Fruit fly (Drosophila melanogaster) whole organism, embryonic: ENCODE results near the gene Sirt6.
A peak's percentile ranks its signal among the peaks of the same experiment; 100 is the strongest.

Source experiments
- Bgb ChIP-seq: fragments of 200-800 bp; sonication (Bioruptor generic); IDR thresholded peaks from 2 replicates; pipeline ENCODE4 v1.3.6; 2022; ENCODE audit warnings: missing biosample characterization, missing genetic modification characterization; ENCODE audit not compliant: partially characterized antibody
- CG10543 ChIP-seq: fragments of 200-800 bp; sonication (Bioruptor generic); optimal IDR thresholded peaks from 3 replicates; lab custom pipeline; 2017; ENCODE audit warnings: missing biosample characterization, mild to moderate bottlenecking, missing genetic modification characterization, moderate library complexity
- CG11093 ChIP-seq: fragments of 200-800 bp; sonication (Bioruptor generic); IDR thresholded peaks from 3 replicates; pipeline ENCODE4 v1.3.6; 2022; ENCODE audit warnings: missing biosample characterization, missing genetic modification characterization
- CG15269 ChIP-seq: fragments of 200-800 bp; sonication (Bioruptor generic); optimal IDR thresholded peaks from 2 replicates; lab custom pipeline; 2018; ENCODE audit warnings: missing biosample characterization, mild to moderate bottlenecking, missing genetic modification characterization, moderate library complexity
- CG17802 ChIP-seq: fragments of 200-800 bp; sonication (Bioruptor generic); optimal IDR thresholded peaks from 2 replicates; lab custom pipeline; 2018; ENCODE audit warnings: missing biosample characterization, mild to moderate bottlenecking, missing genetic modification characterization, moderate library complexity
- CG17912 ChIP-seq: fragments of 200-800 bp; sonication (Bioruptor generic); optimal IDR thresholded peaks from 2 replicates; lab custom pipeline; 2018; ENCODE audit warnings: missing biosample characterization, mild to moderate bottlenecking, missing genetic modification characterization
- CG18262 ChIP-seq: fragments of 200-800 bp; optimal IDR thresholded peaks from 3 replicates; lab custom pipeline; 2019; ENCODE audit warnings: missing biosample characterization, mild to moderate bottlenecking, missing genetic modification characterization, moderate library complexity
- CG2120 ChIP-seq: fragments of 200-800 bp; sonication (Bioruptor generic); optimal IDR thresholded peaks from 3 replicates; lab custom pipeline; 2016; ENCODE audit warnings: missing biosample characterization, missing genetic modification characterization
- CG30403 ChIP-seq: fragments of 200-800 bp; sonication (Bioruptor generic); optimal IDR thresholded peaks from 3 replicates; lab custom pipeline; 2016; ENCODE audit warnings: missing biosample characterization, missing genetic modification characterization
- CG32532 ChIP-seq: fragments of 200-800 bp; sonication (Bioruptor generic); IDR thresholded peaks from 2 replicates; pipeline ENCODE4 v1.3.6; 2022; ENCODE audit warnings: missing biosample characterization, missing genetic modification characterization
- CG3407 ChIP-seq: fragments of 200-800 bp; sonication (Bioruptor generic); optimal IDR thresholded peaks from 2 replicates; lab custom pipeline; 2018; ENCODE audit warnings: missing biosample characterization, mild to moderate bottlenecking, missing genetic modification characterization
- CG3726 ChIP-seq: fragments of 200-800 bp; sonication (Bioruptor generic); IDR thresholded peaks from 3 replicates; pipeline ENCODE4, ENCODE4 v1.3.6; 2022; ENCODE audit warnings: missing biosample characterization, missing genetic modification characterization
- CG4328 ChIP-seq: fragments of 200-800 bp; sonication (Bioruptor generic); optimal IDR thresholded peaks from 3 replicates; lab custom pipeline; 2017; ENCODE audit warnings: missing biosample characterization, missing genetic modification reagents, missing genetic modification characterization
- CG4404 ChIP-seq: fragments of 200-800 bp; sonication (Bioruptor generic); IDR thresholded peaks from 2 replicates; pipeline ENCODE4 v1.3.6; 2022; ENCODE audit warnings: missing biosample characterization, missing genetic modification characterization
- CG4617 ChIP-seq: fragments of 200-800 bp; sonication (Bioruptor generic); optimal IDR thresholded peaks from 3 replicates; lab custom pipeline; 2016; ENCODE audit warnings: missing biosample characterization, missing genetic modification characterization, borderline replicate concordance
- CG6654 ChIP-seq: fragments of 200-800 bp; sonication (Bioruptor generic); optimal IDR thresholded peaks from 2 replicates; lab custom pipeline; 2017; ENCODE audit warnings: missing biosample characterization, mild to moderate bottlenecking, missing genetic modification characterization
- CG7786 ChIP-seq: fragments of 200-800 bp; sonication (Bioruptor generic); optimal IDR thresholded peaks from 2 replicates; lab custom pipeline; 2016; ENCODE audit warnings: missing biosample characterization, missing genetic modification characterization
- CG9215 ChIP-seq: fragments of 200-800 bp; sonication (Bioruptor generic); IDR thresholded peaks from 2 replicates; pipeline ENCODE4 v1.3.6; 2022; ENCODE audit warnings: missing biosample characterization, missing genetic modification characterization
- CrebB ChIP-seq: fragments of 200-800 bp; sonication (Bioruptor generic); optimal IDR thresholded peaks from 3 replicates; lab custom pipeline; 2018; ENCODE audit warnings: missing biosample characterization, mild to moderate bottlenecking, missing genetic modification characterization
- Ets65A ChIP-seq: fragments of 200-800 bp; sonication (Bioruptor generic); peaks from one replicate; lab custom pipeline; 2016; ENCODE audit warnings: missing biosample characterization, missing genetic modification characterization
- Fer1 ChIP-seq: fragments of 200-800 bp; sonication (Bioruptor generic); optimal IDR thresholded peaks from 2 replicates; lab custom pipeline; 2017; ENCODE audit warnings: missing biosample characterization, mild to moderate bottlenecking, missing genetic modification characterization
- HLH54F ChIP-seq: fragments of 200-800 bp; sonication (Bioruptor generic); optimal IDR thresholded peaks from 3 replicates; lab custom pipeline; 2016; ENCODE audit warnings: missing biosample characterization, missing genetic modification characterization
- Lhr ChIP-seq: fragments of 200-800 bp; sonication (Bioruptor generic); optimal IDR thresholded peaks from 3 replicates; lab custom pipeline; 2017; ENCODE audit warnings: mild to moderate bottlenecking, missing biosample characterization, missing genetic modification reagents, missing genetic modification characterization
- MTF-1 ChIP-seq: fragments of 200-800 bp; sonication (Bioruptor generic); optimal IDR thresholded peaks from 2 replicates; lab custom pipeline; 2018; ENCODE audit warnings: missing biosample characterization, mild to moderate bottlenecking, missing genetic modification characterization, borderline replicate concordance
- Oli ChIP-seq: fragments of 200-800 bp; sonication (Bioruptor generic); optimal IDR thresholded peaks from 2 replicates; lab custom pipeline; 2018; ENCODE audit warnings: missing biosample characterization, mild to moderate bottlenecking, missing genetic modification characterization, moderate library complexity
- Poxn ChIP-seq: fragments of 200-800 bp; sonication (Bioruptor generic); IDR thresholded peaks from 2 replicates; pipeline ENCODE4 v1.3.6; 2022; ENCODE audit warnings: missing biosample characterization, missing genetic modification characterization
- Ptx1 ChIP-seq: fragments of 200-800 bp; sonication (Bioruptor generic); IDR thresholded peaks from 2 replicates; pipeline ENCODE4 v1.3.6; 2022; ENCODE audit warnings: missing biosample characterization, missing genetic modification characterization
- Six4 ChIP-seq: fragments of 200-800 bp; sonication (Bioruptor generic); optimal IDR thresholded peaks from 2 replicates; lab custom pipeline; 2016; ENCODE audit warnings: missing biosample characterization, missing genetic modification characterization
- Sox102F ChIP-seq: fragments of 200-800 bp; sonication (Bioruptor generic); optimal IDR thresholded peaks from 2 replicates; lab custom pipeline; 2018; ENCODE audit warnings: missing biosample characterization, mild to moderate bottlenecking, missing genetic modification characterization, moderate library complexity
- Xbp1 ChIP-seq: fragments of 200-800 bp; sonication (Bioruptor generic); optimal IDR thresholded peaks from 3 replicates; lab custom pipeline; 2016; ENCODE audit warnings: missing biosample characterization, mild to moderate bottlenecking, missing genetic modification characterization
- ac ChIP-seq: fragments of 200-800 bp; sonication (Bioruptor generic); optimal IDR thresholded peaks from 3 replicates; lab custom pipeline; 2017; ENCODE audit warnings: missing biosample characterization, mild to moderate bottlenecking, missing genetic modification characterization
- br ChIP-seq: fragments of >200 bp; optimal IDR thresholded peaks from 2 replicates; lab custom pipeline; 2017
- chinmo ChIP-seq: fragments of 200-800 bp; sonication (Bioruptor generic); IDR thresholded peaks from 4 replicates; pipeline ENCODE4 v1.3.6; 2022; ENCODE audit warnings: missing biosample characterization, missing genetic modification characterization; ENCODE audit not compliant: partially characterized antibody
- chm ChIP-seq: fragments of 200-800 bp; sonication (Bioruptor generic); IDR thresholded peaks from 2 replicates; pipeline ENCODE4 v1.3.6; 2022; ENCODE audit warnings: missing biosample characterization, missing genetic modification characterization
- exex ChIP-seq: fragments of 200-800 bp; sonication (Bioruptor generic); optimal IDR thresholded peaks from 4 replicates; lab custom pipeline; 2018; ENCODE audit warnings: missing biosample characterization, mild to moderate bottlenecking, missing genetic modification characterization, moderate library complexity
- fd102C ChIP-seq: fragments of 200-800 bp; sonication (Bioruptor generic); optimal IDR thresholded peaks from 2 replicates; lab custom pipeline; 2018; ENCODE audit warnings: missing biosample characterization, mild to moderate bottlenecking, missing genetic modification characterization, moderate library complexity
- ftz-f1 ChIP-seq: fragments of 200-800 bp; sonication (Bioruptor generic); optimal IDR thresholded peaks from 2 replicates; lab custom pipeline; 2016; ENCODE audit warnings: missing biosample characterization, missing genetic modification characterization
- gem ChIP-seq: fragments of 200-800 bp; sonication (Bioruptor generic); optimal IDR thresholded peaks from 2 replicates; lab custom pipeline; 2019; ENCODE audit warnings: missing biosample characterization, mild to moderate bottlenecking, missing genetic modification characterization, moderate library complexity
- hb ChIP-seq: fragments of 200-800 bp; sonication (Bioruptor generic); IDR thresholded peaks from 3 replicates; pipeline ENCODE4 v1.3.6; 2022; ENCODE audit warnings: missing biosample characterization, missing genetic modification characterization; ENCODE audit not compliant: partially characterized antibody
- hkb ChIP-seq, 2 experiments: fragments of 200-800 bp in 1 of 2; fragments of >200 bp in 1 of 2; sonication (Bioruptor generic) in 1 of 2; IDR thresholded peaks in 1 of 2; optimal IDR thresholded peaks in 1 of 2; 2 replicates each; pipeline versions ENCODE4 v1.3.6 to Lab custom; 2017 to 2022; ENCODE audit warnings: missing biosample characterization in 1 of 2, missing genetic modification characterization in 1 of 2
- kah ChIP-seq: fragments of 200-800 bp; sonication (Bioruptor generic); optimal IDR thresholded peaks from 2 replicates; lab custom pipeline; 2018; ENCODE audit warnings: missing biosample characterization, mild to moderate bottlenecking, missing genetic modification characterization
- lbe ChIP-seq: fragments of 200-800 bp; sonication (Bioruptor generic); optimal IDR thresholded peaks from 2 replicates; lab custom pipeline; 2016; ENCODE audit warnings: missing biosample characterization, mild to moderate bottlenecking, missing genetic modification characterization
- pum ChIP-seq: fragments of 200-800 bp; sonication (Bioruptor generic); optimal IDR thresholded peaks from 2 replicates; lab custom pipeline; 2016; ENCODE audit warnings: missing biosample characterization, missing genetic modification characterization
- sd ChIP-seq: fragments of 200-800 bp; sonication (Bioruptor generic); optimal IDR thresholded peaks from 3 replicates; lab custom pipeline; 2018; ENCODE audit warnings: missing biosample characterization, mild to moderate bottlenecking, missing genetic modification characterization, moderate library complexity
- stwl ChIP-seq: fragments of 200-800 bp; sonication (Bioruptor generic); optimal IDR thresholded peaks from 3 replicates; lab custom pipeline; 2018; ENCODE audit warnings: missing biosample characterization, mild to moderate bottlenecking, missing genetic modification characterization, moderate library complexity
- tin ChIP-seq: fragments of 200-800 bp; sonication (Bioruptor generic); optimal IDR thresholded peaks from 3 replicates; lab custom pipeline; 2016; ENCODE audit warnings: missing biosample characterization, missing genetic modification characterization
- tio ChIP-seq: fragments of 200-800 bp; sonication (Bioruptor generic); optimal IDR thresholded peaks from 2 replicates; lab custom pipeline; 2017; ENCODE audit warnings: missing biosample characterization, missing genetic modification characterization, inconsistent platforms
- trem ChIP-seq: fragments of 200-800 bp; optimal IDR thresholded peaks from 3 replicates; lab custom pipeline; 2019; ENCODE audit warnings: missing biosample characterization, mild to moderate bottlenecking, missing genetic modification characterization, moderate library complexity
- vfl ChIP-seq: fragments of 200-800 bp; sonication (Bioruptor generic); optimal IDR thresholded peaks from 2 replicates; lab custom pipeline; 2016; ENCODE audit warnings: missing biosample characterization, missing genetic modification characterization
- wek ChIP-seq: fragments of 200-800 bp; sonication (Bioruptor generic); optimal IDR thresholded peaks from 3 replicates; lab custom pipeline; 2018; ENCODE audit warnings: missing biosample characterization, mild to moderate bottlenecking, missing genetic modification characterization, moderate library complexity

Sirt6 gene

dm6 chr3R:10261800-10262199 is at the start of gene Sirt6, which contains the start of gene pont (continued):
- TF ChIP-seq vfl (GFP tag; lab: Kevin White, UChicago): peak; percentile 28
- TF ChIP-seq ftz-f1 (GFP tag; lab: Kevin White, UChicago): no peak
- no peak for TF ChIP-seq br (lab: Kevin White, UChicago)
- peak; percentile 56 for TF ChIP-seq pum
- peak; percentile 70 for TF ChIP-seq CG10543
- TF ChIP-seq CG18262: peak; percentile 98
- peak; percentile 70 for TF ChIP-seq CG17802 (tag; lab: Kevin White, UChicago)
- TF ChIP-seq tin: peak; percentile 91
- peak; percentile 89 for TF ChIP-seq stwl (tag; lab: Kevin White, UChicago)
- no peak for TF ChIP-seq Poxn (GFP tag; lab: Robert Waterston, UW)
- TF ChIP-seq Six4 (GFP tag; lab: Kevin White, UChicago): peak; percentile 92
- TF ChIP-seq MTF-1 (GFP tag; lab: Kevin White, UChicago): peak; percentile 76
- TF ChIP-seq Sox102F (GFP tag; lab: Kevin White, UChicago): peak; percentile 97
- peak; percentile 89 for TF ChIP-seq sd
- peak; percentile 31 for TF ChIP-seq ac (GFP tag; lab: Kevin White, UChicago)
- TF ChIP-seq CG4404 (GFP tag; lab: Robert Waterston, UW): no peak
- TF ChIP-seq hb (GFP tag; lab: Robert Waterston, UW): no peak
- peak; percentile 80 for TF ChIP-seq CG4617 (GFP tag; lab: Kevin White, UChicago)
- TF ChIP-seq Ptx1 (GFP tag; lab: Robert Waterston, UW): no peak
- TF ChIP-seq exex (tag; lab: Kevin White, UChicago): peak; percentile 79
- TF ChIP-seq lbe (GFP tag; lab: Kevin White, UChicago): peak; percentile 80
- peak; percentile 89 for TF ChIP-seq CG3407 (GFP tag; lab: Kevin White, UChicago)
- TF ChIP-seq wek: no peak
- TF ChIP-seq CG9215: no peak
- peak; percentile 95 for TF ChIP-seq Xbp1
- TF ChIP-seq CG30403 (GFP tag; lab: Kevin White, UChicago): peak; percentile 95
- TF ChIP-seq CG32532 (GFP tag; lab: Robert Waterston, UW): no peak
- TF ChIP-seq CG17912 (GFP tag; lab: Kevin White, UChicago): peak; percentile 25
- TF ChIP-seq kah (GFP tag; lab: Kevin White, UChicago): peak; percentile 76
- peak; percentile 86 for TF ChIP-seq CG2120
- no peak for TF ChIP-seq hkb (optimal IDR thresholded peaks at IDR 0.05; lab: Kevin White, UChicago)
- no peak for TF ChIP-seq hkb (GFP tag; IDR thresholded peaks at IDR 0.05; lab: Robert Waterston, UW)
- TF ChIP-seq Oli (tag; lab: Kevin White, UChicago): peak; percentile 96
- TF ChIP-seq Bgb (GFP tag; lab: Robert Waterston, UW): no peak
- peak; percentile 92 for TF ChIP-seq Ets65A
- peak; percentile 62 for TF ChIP-seq fd102C (GFP tag; lab: Kevin White, UChicago)
- no peak for TF ChIP-seq chinmo (GFP tag; lab: Robert Waterston, UW)
- TF ChIP-seq gem (tag; lab: Kevin White, UChicago): peak; percentile 99
- peak; percentile 88 for TF ChIP-seq Lhr
- peak; percentile 96 for TF ChIP-seq CG15269 (tag; lab: Kevin White, UChicago)
- peak; percentile 95 for TF ChIP-seq CG11093 (GFP tag; lab: Robert Waterston, UW)
- TF ChIP-seq CrebB: peak; percentile 87
- peak; percentile 72 for TF ChIP-seq CG6654 (GFP tag; lab: Kevin White, UChicago)
- no peak for TF ChIP-seq chm (GFP tag; lab: Robert Waterston, UW)
- no peak for TF ChIP-seq CG3726 (GFP tag; lab: Robert Waterston, UW)
- TF ChIP-seq trem: peak; percentile 96
- peak; percentile 90 for TF ChIP-seq tio (GFP tag; lab: Kevin White, UChicago)
- TF ChIP-seq CG4328 (GFP tag; lab: Kevin White, UChicago): peak; percentile 33
- TF ChIP-seq CG7786 (GFP tag; lab: Kevin White, UChicago): peak; percentile 59
- peak; percentile 55 for TF ChIP-seq HLH54F
- TF ChIP-seq Fer1 (GFP tag; lab: Kevin White, UChicago): peak; percentile 91
